Fruit fly (Drosophila melanogaster): Measurements from ENCODE around the gene vvl.
A peak's percentile ranks its signal among the peaks of the same experiment; 100 is the strongest.

dm6 chr3L:6799550-6799949, 9.6 kb downstream of the vvl start:
- TF ChIP-seq sv (GFP tag; optimal IDR thresholded peaks at IDR 0.05) (no peak), br (GFP tag; optimal IDR thresholded peaks at IDR 0.05) (no peak), HLH106 (tag; optimal IDR thresholded peaks at IDR 0.05) (peak; percentile 16), OdsH (GFP tag; optimal IDR thresholded peaks at IDR 0.05) (no peak), dmrt93B (GFP tag; optimal IDR thresholded peaks at IDR 0.05) (no peak), psq (GFP tag; optimal IDR thresholded peaks at IDR 0.05) (no peak), ey (GFP tag; optimal IDR thresholded peaks at IDR 0.05) (no peak), pan (optimal IDR thresholded peaks at IDR 0.05) (no peak), h (GFP tag; optimal IDR thresholded peaks at IDR 0.05) (peak; percentile 30), Dfd (GFP tag; optimal IDR thresholded peaks at IDR 0.05) (no peak), usp (GFP tag; optimal IDR thresholded peaks at IDR 0.05) (no peak), Sp1 (GFP tag; optimal IDR thresholded peaks at IDR 0.05) (no peak)

Data from whole organism, wandering third instar larva.